Worm (Caenorhabditis elegans): Measurements from ENCODE around the gene K08F4.12.

- TF ChIP-seq lsy-2 (tag; optimal IDR thresholded peaks at IDR 0.05), result no peak
- no peak for TF ChIP-seq xbp-1 (tag; optimal IDR thresholded peaks at IDR 0.05)
- TF ChIP-seq nhr-90 (tag; optimal IDR thresholded peaks at IDR 0.05; ENCODE audit: poor library complexity), result no peak
- no peak for TF ChIP-seq nhr-11 (tag; optimal IDR thresholded peaks at IDR 0.05)
- TF ChIP-seq zag-1 (tag; optimal IDR thresholded peaks at IDR 0.05), result no peak
- TF ChIP-seq ceh-82 (tag; optimal IDR thresholded peaks at IDR 0.05), result no peak
- TF ChIP-seq zip-4 (GFP tag; optimal IDR thresholded peaks at IDR 0.05), result no peak
- no peak for TF ChIP-seq snu-23 (GFP tag; optimal IDR thresholded peaks at IDR 0.05)
- no peak for TF ChIP-seq lin-15B (tag; optimal IDR thresholded peaks at IDR 0.05)
- TF ChIP-seq nhr-12 (tag; optimal IDR thresholded peaks at IDR 0.05), result no peak
- no peak for TF ChIP-seq lin-14 (GFP tag; optimal IDR thresholded peaks at IDR 0.05)
Observed at ce11 chrIV:10143640-10144039, 5.7 kb downstream of the K08F4.12 start, which contains the start of gene msp-38.
